Worm (Caenorhabditis elegans) whole organism, L4 larva: ENCODE data around the gene T28D6.4.

Experiments used
- F44E2.7 ChIP-seq: fragments of 200-800 bp; sonication (Bioruptor generic); IDR thresholded peaks from 2 replicates; pipeline ENCODE4 v2.1.2; 2022; ENCODE audit warnings: missing genetic modification characterization, missing compliant biosample characterization
- T26A8.4 ChIP-seq: fragments of 200-800 bp; sonication (Bioruptor generic); IDR thresholded peaks from 2 replicates; pipeline ENCODE4 v1.3.6; 2022; ENCODE audit warnings: missing genetic modification characterization, missing compliant biosample characterization
- Y48G9A.11 ChIP-seq: fragments of 200-800 bp; sonication (Bioruptor generic); IDR thresholded peaks from 2 replicates; pipeline ENCODE4 v1.3.6; 2022; ENCODE audit warnings: missing genetic modification reagents, missing genetic modification characterization, missing compliant biosample characterization
- Y75B8A.6 ChIP-seq: fragments of 200-800 bp; sonication (Bioruptor generic); IDR thresholded peaks from 2 replicates; pipeline ENCODE4 v1.3.6; 2022; ENCODE audit warnings: missing genetic modification reagents, missing genetic modification characterization, missing compliant biosample characterization
- aha-1 ChIP-seq: fragments of 150-350 bp; peaks from one replicate; lab custom pipeline; 2014; ENCODE audit warnings: missing biosample characterization, missing genetic modification characterization
- ceh-20 ChIP-seq: fragments of 200-800 bp; sonication (Bioruptor generic); IDR thresholded peaks from 2 replicates; pipeline ENCODE4 v1.3.6; 2022; ENCODE audit warnings: missing genetic modification reagents, missing genetic modification characterization, missing compliant biosample characterization
- ceh-32 ChIP-seq: sonication (generic microtip); optimal IDR thresholded peaks from 2 replicates; lab custom pipeline; 2016; ENCODE audit warnings: mild to moderate bottlenecking, missing genetic modification characterization, missing compliant biosample characterization; ENCODE audit not compliant: poor library complexity
- daf-12 ChIP-seq: fragments of 150-350 bp; optimal IDR thresholded peaks from 2 replicates; lab custom pipeline; 2014; ENCODE audit warnings: missing biosample characterization, missing genetic modification reagents, missing genetic modification characterization
- dmd-6 ChIP-seq: fragments of 200-800 bp; sonication (Bioruptor generic); IDR thresholded peaks from 2 replicates; pipeline ENCODE4 v1.3.6; 2022; ENCODE audit warnings: missing genetic modification reagents, missing genetic modification characterization, missing compliant biosample characterization
- dmd-9 ChIP-seq: fragments of 200-800 bp; sonication (Bioruptor generic); IDR thresholded peaks from 2 replicates; pipeline ENCODE4 v1.3.6; 2022; ENCODE audit warnings: missing genetic modification reagents, missing genetic modification characterization, missing compliant biosample characterization
- duxl-1 ChIP-seq: sonication (generic microtip); optimal IDR thresholded peaks from 2 replicates; lab custom pipeline; 2016; ENCODE audit warnings: mild to moderate bottlenecking, missing genetic modification characterization, moderate library complexity, missing compliant biosample characterization; ENCODE audit not compliant: poor library complexity
- dve-1 ChIP-seq: sonication (generic microtip); optimal IDR thresholded peaks from 2 replicates; lab custom pipeline; 2017; ENCODE audit warnings: antibody characterized with exemption, mild to moderate bottlenecking, missing genetic modification characterization, missing compliant biosample characterization; ENCODE audit not compliant: insufficient read depth
- egl-43 ChIP-seq: fragments of 200-800 bp; sonication (Bioruptor generic); IDR thresholded peaks from 2 replicates; pipeline ENCODE4 v1.3.6; 2022; ENCODE audit warnings: missing genetic modification reagents, missing genetic modification characterization, missing compliant biosample characterization
- gei-8 ChIP-seq: fragments of 200-800 bp; sonication (Bioruptor generic); optimal IDR thresholded peaks from 2 replicates; lab custom pipeline; 2018; ENCODE audit warnings: mild to moderate bottlenecking, missing genetic modification characterization, missing compliant biosample characterization
- hlh-11 ChIP-seq: fragments of 200-800 bp; sonication (Bioruptor generic); optimal IDR thresholded peaks from 2 replicates; lab custom pipeline; 2018; ENCODE audit warnings: mild to moderate bottlenecking, missing genetic modification characterization, missing compliant biosample characterization
- jun-1 ChIP-seq: fragments of 150-350 bp; optimal IDR thresholded peaks from 2 replicates; lab custom pipeline; 2014; ENCODE audit warnings: missing biosample characterization, missing genetic modification reagents, missing genetic modification characterization
- mdl-1 ChIP-seq, 2 experiments: fragments of 150-350 bp in 1 of 2; sonication (generic microtip) in 1 of 2; optimal IDR thresholded peaks; 2 replicates each; lab custom pipeline; 2014 to 2017; ENCODE audit warnings: missing biosample characterization in 2 of 2, missing genetic modification characterization in 2 of 2
- mes-2 ChIP-seq: sonication (generic microtip); optimal IDR thresholded peaks from 2 replicates; lab custom pipeline; 2016; ENCODE audit warnings: missing genotype, mild to moderate bottlenecking, missing genetic modification characterization, missing compliant biosample characterization; ENCODE audit not compliant: poor library complexity, severe bottlenecking
- mxl-2 ChIP-seq: fragments of 200-800 bp; sonication (Bioruptor generic); conservative IDR thresholded peaks from 2 replicates; pipeline ENCODE4 v1.3.6; 2022; ENCODE audit warnings: missing genetic modification reagents, missing genetic modification characterization, missing compliant biosample characterization
- nhr-111 ChIP-seq: fragments of 200-800 bp; sonication (Bioruptor generic); optimal IDR thresholded peaks from 2 replicates; lab custom pipeline; 2018; ENCODE audit warnings: mild to moderate bottlenecking, missing genetic modification characterization, missing compliant biosample characterization
- nhr-48 ChIP-seq: sonication (generic microtip); optimal IDR thresholded peaks from 2 replicates; lab custom pipeline; 2016; ENCODE audit warnings: mild to moderate bottlenecking, missing genetic modification characterization, missing compliant biosample characterization
- nhr-6 ChIP-seq: fragments of 150-350 bp; optimal IDR thresholded peaks from 2 replicates; lab custom pipeline; 2014; ENCODE audit warnings: missing biosample characterization, missing genetic modification characterization
- pha-4 ChIP-seq, 2 experiments: fragments of 150-350 bp in 1 of 2; fragments of 200-800 bp in 1 of 2; sonication (Bioruptor generic) in 1 of 2; IDR thresholded peaks in 1 of 2; optimal IDR thresholded peaks in 1 of 2; 2 replicates each; pipeline versions ENCODE4 v1.3.6 to Lab custom; 2014 to 2022; ENCODE audit warnings: missing genetic modification characterization in 2 of 2, missing genetic modification reagents in 2 of 2, missing biosample characterization in 1 of 2, missing compliant biosample characterization in 1 of 2
- pqm-1 ChIP-seq: sonication (generic microtip); optimal IDR thresholded peaks from 2 replicates; lab custom pipeline; 2017; ENCODE audit warnings: missing biosample characterization, missing genetic modification characterization
- rbr-2 ChIP-seq: sonication (generic microtip); optimal IDR thresholded peaks from 2 replicates; lab custom pipeline; 2016; ENCODE audit warnings: missing genotype, missing genetic modification characterization, missing compliant biosample characterization
- set-16 ChIP-seq: fragments of 200-800 bp; sonication (Bioruptor generic); IDR thresholded peaks from 2 replicates; pipeline ENCODE4 v1.3.6; 2022; ENCODE audit warnings: missing genetic modification reagents, missing genetic modification characterization, missing compliant biosample characterization
- spr-3 ChIP-seq: fragments of 200-800 bp; sonication (Bioruptor generic); optimal IDR thresholded peaks from 2 replicates; lab custom pipeline; 2018; ENCODE audit warnings: mild to moderate bottlenecking, missing genetic modification characterization, missing compliant biosample characterization
- tag-97 ChIP-seq: fragments of 200-800 bp; sonication (Bioruptor generic); IDR thresholded peaks from 2 replicates; pipeline ENCODE4 v1.3.6; 2022; ENCODE audit warnings: missing genetic modification characterization, missing compliant biosample characterization
- vab-7 ChIP-seq: fragments of 200-800 bp; sonication (Bioruptor generic); IDR thresholded peaks from 2 replicates; pipeline ENCODE4 v1.3.6; 2022; ENCODE audit warnings: missing genetic modification reagents, missing genetic modification characterization, missing compliant biosample characterization
- zfp-3 ChIP-seq: fragments of 200-800 bp; sonication (Bioruptor generic); conservative IDR thresholded peaks from 2 replicates; pipeline ENCODE4 v1.3.6; 2022; ENCODE audit warnings: missing genetic modification reagents, missing genetic modification characterization, missing compliant biosample characterization
- zip-11 ChIP-seq: fragments of 200-800 bp; sonication (Bioruptor generic); IDR thresholded peaks from 2 replicates; pipeline ENCODE4 v1.3.6; 2022; ENCODE audit warnings: missing genetic modification characterization, missing compliant biosample characterization
- ztf-11 ChIP-seq: fragments of 150-350 bp; optimal IDR thresholded peaks from 2 replicates; lab custom pipeline; 2014; ENCODE audit warnings: missing biosample characterization, missing genetic modification characterization

Gene T28D6.4

DNA sequence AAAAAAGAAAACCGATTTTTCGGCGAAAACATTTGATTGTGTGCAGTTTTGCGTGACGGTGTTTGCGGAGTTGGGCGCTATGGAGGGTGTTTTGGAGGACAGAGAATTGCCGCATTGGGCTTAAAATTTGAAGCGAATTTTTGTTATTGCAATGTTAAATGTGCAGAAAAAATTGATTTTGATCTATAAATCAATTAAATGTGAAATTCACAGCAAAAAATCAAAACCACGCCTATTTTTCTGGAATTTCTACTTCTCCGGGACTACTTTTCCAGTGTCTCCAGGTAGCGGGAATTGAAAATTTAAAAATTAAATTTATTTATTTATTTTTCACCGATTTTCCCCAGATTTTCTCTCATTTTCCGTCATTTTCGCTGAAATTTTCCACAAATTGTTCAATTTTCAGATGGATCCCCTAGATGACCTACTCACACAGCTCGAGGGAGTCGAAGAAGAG lies 43.1 kb upstream of the T28D6.4 start, which contains the start of gene mcm-10 (continued):
- TF ChIP-seq ceh-32 (tag; lab: Kevin White, UChicago) (no peak), jun-1 (tag; lab: Kevin White, UChicago) (no peak), gei-8 (GFP tag; lab: Kevin White, UChicago) (no peak), egl-43 (GFP tag; lab: Robert Waterston, UW) (0 out of 2 replicates have a peak, but pooled peaks have one; percentile 49), dmd-9 (peak; percentile 44; the same call in 1 of the 2 replicates), set-16 (no peak), Y75B8A.6 (GFP tag; lab: Robert Waterston, UW) (no peak), zip-11 (GFP tag; lab: Robert Waterston, UW) (no peak), nhr-111 (no peak), F44E2.7 (GFP tag; lab: Robert Waterston, UW) (no peak), hlh-11 (tag; lab: Kevin White, UChicago) (no peak), nhr-48 (tag; lab: Kevin White, UChicago) (no peak), mxl-2 (GFP tag; lab: Robert Waterston, UW) (no peak), rbr-2 (tag; lab: Kevin White, UChicago) (peak; percentile 73), mes-2 (tag; lab: Kevin White, UChicago) (peak; percentile 86), T26A8.4 (GFP tag; lab: Robert Waterston, UW) (no peak), ztf-11 (no peak), nhr-6 (tag; lab: Kevin White, UChicago) (no peak), daf-12 (tag; lab: Kevin White, UChicago) (no peak)

DNA sequence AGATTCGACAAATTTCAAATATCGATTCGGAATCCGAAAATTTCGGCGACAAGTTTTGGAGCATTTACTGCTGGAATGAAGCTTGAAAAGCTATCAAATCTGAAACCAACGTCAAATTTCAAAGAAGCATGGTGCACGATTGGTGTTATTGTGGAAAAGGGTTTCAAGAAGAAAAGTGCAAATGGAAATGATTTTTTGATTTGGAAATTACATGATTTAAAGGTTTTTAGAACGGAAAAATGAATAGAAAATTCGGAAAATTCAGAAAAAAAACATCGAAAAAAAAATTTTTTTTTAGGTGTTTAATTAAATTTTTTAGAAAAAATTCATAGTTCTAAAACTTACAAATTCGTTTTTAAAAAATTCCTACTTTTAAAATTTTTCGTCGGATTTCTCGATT lies 42.1 kb upstream of the T28D6.4 start, which contains the start of gene teg-1:
teg-1 (minus strand) TSS at position 101 of the 400 bp plus-strand sequence.
- TF ChIP-seq spr-3 (GFP tag; lab: Kevin White, UChicago), result no peak
- TF ChIP-seq tag-97, result no peak
- no peak for TF ChIP-seq zfp-3 (GFP tag; lab: Robert Waterston, UW)
- TF ChIP-seq duxl-1, result no peak
- no peak for TF ChIP-seq Y48G9A.11
- no peak for TF ChIP-seq pqm-1 (tag; lab: Kevin White, UChicago)

- peak; percentile 58 for TF ChIP-seq aha-1
- TF ChIP-seq dve-1, result no peak
- no peak for TF ChIP-seq dmd-6 (GFP tag; lab: Robert Waterston, UW)
- TF ChIP-seq pha-4 (GFP tag; IDR thresholded peaks at IDR 0.05; lab: Robert Waterston, UW), result peak; percentile 34; the same call in 1 of the 2 replicates
- TF ChIP-seq pha-4 (tag; optimal IDR thresholded peaks at IDR 0.05; lab: Kevin White, UChicago), result no peak
- TF ChIP-seq set-16, result peak; percentile 81
- TF ChIP-seq mdl-1 (tag; optimal IDR thresholded peaks at IDR 0.05; lab: Kevin White, UChicago), result no peak
These were observed 36.2 kb upstream of the T28D6.4 start for ce11 chrIII:11324093-11324492.

DNA sequence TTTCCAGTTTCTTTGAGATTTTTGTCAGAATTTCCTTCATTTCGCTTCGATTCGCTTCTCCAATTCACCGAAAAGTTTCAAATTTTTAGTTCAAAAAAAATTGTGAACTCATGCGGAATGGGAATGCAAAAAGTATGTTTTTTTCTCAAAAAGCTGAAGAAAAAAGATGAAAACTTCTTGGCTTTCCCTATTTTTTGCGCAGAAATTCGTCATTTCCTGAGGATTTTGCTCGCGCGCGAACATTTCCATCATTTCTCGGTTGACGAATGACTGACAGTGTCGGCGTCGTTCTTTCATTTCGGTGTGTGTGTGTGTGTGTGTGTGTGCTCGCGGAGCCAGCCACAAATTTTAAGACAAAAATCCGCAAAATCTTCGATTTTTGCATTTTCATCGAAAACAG lies 27.9 kb upstream of the T28D6.4 start:
- TF ChIP-seq vab-7 (GFP tag; lab: Robert Waterston, UW) (0 out of 2 replicates have a peak, but pooled peaks have one; percentile 10), ceh-20 (GFP tag; lab: Robert Waterston, UW) (peak; percentile 63; the same call in 1 of the 2 replicates), mes-2 (tag; lab: Kevin White, UChicago) (no peak), zip-11 (GFP tag; lab: Robert Waterston, UW) (no peak)
